Worm (Caenorhabditis elegans) whole organism, L1 larva: Measurements from ENCODE around the gene C49C3.7.

Source experiments
- Y116A8C.19 ChIP-seq: sonication (generic microtip); optimal IDR thresholded peaks from 2 replicates; lab custom pipeline; 2016; ENCODE audit warnings: missing compliant biosample characterization, missing genetic modification characterization, borderline replicate concordance
- aha-1 ChIP-seq: fragments of 150-350 bp; optimal IDR thresholded peaks from 2 replicates; lab custom pipeline; 2014; ENCODE audit warnings: missing biosample characterization, missing genetic modification characterization
- alr-1 ChIP-seq: fragments of 200-800 bp; sonication (Bioruptor generic); optimal IDR thresholded peaks from 2 replicates; lab custom pipeline; 2018; ENCODE audit warnings: borderline replicate concordance, mild to moderate bottlenecking, missing genetic modification characterization, missing compliant biosample characterization
- ama-1 ChIP-seq: fragments of 150-350 bp; optimal IDR thresholded peaks from 2 replicates; lab custom pipeline; 2014
- blmp-1 ChIP-seq: fragments of 150-350 bp; optimal IDR thresholded peaks from 2 replicates; lab custom pipeline; 2014; ENCODE audit warnings: missing biosample characterization, missing genetic modification characterization
- ceh-8 ChIP-seq: fragments of 200-800 bp; sonication (Bioruptor generic); optimal IDR thresholded peaks from 2 replicates; lab custom pipeline; 2018; ENCODE audit warnings: mild to moderate bottlenecking, missing genetic modification characterization, moderate library complexity, missing compliant biosample characterization
- ces-1 ChIP-seq: fragments of 150-350 bp; optimal IDR thresholded peaks from 2 replicates; lab custom pipeline; 2014; ENCODE audit warnings: missing biosample characterization, missing genetic modification reagents, missing genetic modification characterization
- dpl-1 ChIP-seq, 3 experiments: fragments of 150-350 bp in 2 of 3; sonication (generic microtip) in 1 of 3; optimal IDR thresholded peaks; 2 replicates each; lab custom pipeline; 2014 to 2017; ENCODE audit warnings: missing biosample characterization in 3 of 3, missing genetic modification characterization in 3 of 3, missing genetic modification reagents in 3 of 3
- dsc-1 ChIP-seq: sonication (generic microtip); optimal IDR thresholded peaks from 2 replicates; lab custom pipeline; 2016; ENCODE audit warnings: mild to moderate bottlenecking, missing genetic modification characterization, missing compliant biosample characterization
- efl-1 ChIP-seq, 4 experiments: fragments of 150-350 bp; optimal IDR thresholded peaks in 3 of 4; peaks in 1 of 4; 1 replicate in 1 of 4; 2 replicates in 3 of 4; lab custom pipeline; 2014; ENCODE audit warnings: missing biosample characterization in 2 of 4, missing genetic modification characterization in 2 of 4, missing genetic modification reagents in 2 of 4
- efl-3 ChIP-seq: fragments of 200-800 bp; sonication (Bioruptor generic); optimal IDR thresholded peaks from 2 replicates; lab custom pipeline; 2018; ENCODE audit warnings: mild to moderate bottlenecking, missing genetic modification characterization, missing compliant biosample characterization
- elt-2 ChIP-seq: sonication (generic microtip); optimal IDR thresholded peaks from 2 replicates; lab custom pipeline; 2016; ENCODE audit warnings: missing genetic modification characterization, mild to moderate bottlenecking, inconsistent platforms, missing compliant biosample characterization, missing genetic modification reagents
- ets-5 ChIP-seq: fragments of 200-800 bp; sonication (Bioruptor generic); IDR thresholded peaks from 2 replicates; pipeline ENCODE4 v1.3.6; 2022; ENCODE audit warnings: missing genetic modification characterization, missing compliant biosample characterization
- fos-1 ChIP-seq: fragments of 150-350 bp; optimal IDR thresholded peaks from 2 replicates; lab custom pipeline; 2014; ENCODE audit warnings: missing biosample characterization, missing genetic modification characterization
- grh-1 ChIP-seq: fragments of 200-800 bp; sonication (Bioruptor generic); IDR thresholded peaks from 2 replicates; pipeline ENCODE4 v1.3.6; 2022; ENCODE audit warnings: missing genetic modification reagents, missing genetic modification characterization, missing compliant biosample characterization
- hpl-2 ChIP-seq: fragments of 150-350 bp; optimal IDR thresholded peaks from 2 replicates; lab custom pipeline; 2014; ENCODE audit warnings: missing biosample characterization, missing genetic modification reagents, missing genetic modification characterization
- irx-1 ChIP-seq: sonication (generic microtip); optimal IDR thresholded peaks from 2 replicates; lab custom pipeline; 2016; ENCODE audit warnings: missing genetic modification characterization, missing compliant biosample characterization
- lin-14 ChIP-seq: fragments of 200-800 bp; sonication (Bioruptor generic); optimal IDR thresholded peaks from 2 replicates; lab custom pipeline; 2018; ENCODE audit warnings: mild to moderate bottlenecking, missing genetic modification characterization, moderate library complexity, missing compliant biosample characterization
- lin-35 ChIP-seq, 2 experiments: fragments of 150-350 bp; optimal IDR thresholded peaks; 2 replicates each; lab custom pipeline; 2014; ENCODE audit warnings: missing biosample characterization in 2 of 2, missing genetic modification characterization in 2 of 2, missing genetic modification reagents in 2 of 2
- lin-39 ChIP-seq: fragments of 150-350 bp; optimal IDR thresholded peaks from 2 replicates; lab custom pipeline; 2014; ENCODE audit warnings: missing biosample characterization, missing genetic modification reagents, missing genetic modification characterization
- lsy-2 ChIP-seq, 2 experiments: fragments of 150-350 bp; optimal IDR thresholded peaks; 2 replicates each; lab custom pipeline; 2014; ENCODE audit warnings: missing biosample characterization in 2 of 2, missing genetic modification characterization in 2 of 2
- mab-9 ChIP-seq: fragments of 200-800 bp; sonication (Bioruptor generic); IDR thresholded peaks from 2 replicates; pipeline ENCODE4 v1.3.6; 2022; ENCODE audit warnings: missing genetic modification reagents, missing genetic modification characterization, missing compliant biosample characterization
- mdl-1 ChIP-seq, 2 experiments: fragments of 150-350 bp; optimal IDR thresholded peaks; 2 replicates each; lab custom pipeline; 2014 to 2017; ENCODE audit warnings: missing biosample characterization in 2 of 2, missing genetic modification characterization in 2 of 2, inconsistent platforms in 1 of 2
- mep-1 ChIP-seq: fragments of 150-350 bp; optimal IDR thresholded peaks from 2 replicates; lab custom pipeline; 2014; ENCODE audit warnings: missing biosample characterization, missing genetic modification characterization
- nhr-11 ChIP-seq: fragments of 150-350 bp; optimal IDR thresholded peaks from 2 replicates; lab custom pipeline; 2014; ENCODE audit warnings: missing biosample characterization, missing genetic modification characterization
- nhr-20 ChIP-seq: sonication (generic microtip); optimal IDR thresholded peaks from 2 replicates; lab custom pipeline; 2016; ENCODE audit warnings: mild to moderate bottlenecking, missing genetic modification characterization, missing compliant biosample characterization
- nhr-237 ChIP-seq: fragments of 150-350 bp; optimal IDR thresholded peaks from 2 replicates; lab custom pipeline; 2014; ENCODE audit warnings: missing biosample characterization, missing genetic modification characterization
- nhr-28 ChIP-seq: fragments of 150-350 bp; optimal IDR thresholded peaks from 2 replicates; lab custom pipeline; 2014; ENCODE audit warnings: missing biosample characterization, missing genetic modification characterization
- nhr-71 ChIP-seq: sonication (generic microtip); optimal IDR thresholded peaks from 2 replicates; lab custom pipeline; 2016; ENCODE audit warnings: mild to moderate bottlenecking, missing genetic modification characterization, moderate library complexity, missing compliant biosample characterization
- nhr-76 ChIP-seq: sonication (generic microtip); optimal IDR thresholded peaks from 2 replicates; lab custom pipeline; 2017; ENCODE audit warnings: missing biosample characterization, missing genetic modification characterization
- nhr-77 ChIP-seq: fragments of 150-350 bp; optimal IDR thresholded peaks from 2 replicates; lab custom pipeline; 2014; ENCODE audit warnings: missing biosample characterization, missing genetic modification characterization
- nhr-85 ChIP-seq: sonication (generic microtip); peaks from one replicate; lab custom pipeline; 2016; ENCODE audit warnings: missing genetic modification characterization, inconsistent platforms, missing compliant biosample characterization
- nhr-90 ChIP-seq: sonication (generic microtip); optimal IDR thresholded peaks from 2 replicates; lab custom pipeline; 2016; ENCODE audit warnings: mild to moderate bottlenecking, missing genetic modification characterization, missing compliant biosample characterization; ENCODE audit not compliant: poor library complexity
- pqm-1 ChIP-seq: sonication (generic microtip); optimal IDR thresholded peaks from 3 replicates; lab custom pipeline; 2017; ENCODE audit warnings: missing biosample characterization, missing genetic modification characterization
- rnt-1 ChIP-seq: sonication (generic microtip); optimal IDR thresholded peaks from 2 replicates; lab custom pipeline; 2016; ENCODE audit warnings: mild to moderate bottlenecking, missing genetic modification characterization, moderate library complexity, missing compliant biosample characterization
- snpc-4 ChIP-seq: fragments of 150-350 bp; optimal IDR thresholded peaks from 2 replicates; lab custom pipeline; 2014; ENCODE audit warnings: missing biosample characterization, missing genetic modification characterization
- snu-23 ChIP-seq: sonication (generic microtip); optimal IDR thresholded peaks from 2 replicates; lab custom pipeline; 2016; ENCODE audit warnings: missing genetic modification characterization, missing compliant biosample characterization
- swsn-7 ChIP-seq: sonication (generic microtip); optimal IDR thresholded peaks from 2 replicates; lab custom pipeline; 2016; ENCODE audit warnings: missing genetic modification characterization, missing compliant biosample characterization
- tbx-2 ChIP-seq: sonication (generic microtip); optimal IDR thresholded peaks from 2 replicates; lab custom pipeline; 2016; ENCODE audit warnings: missing genetic modification characterization, missing compliant biosample characterization
- tlp-1 ChIP-seq: fragments of 150-350 bp; optimal IDR thresholded peaks from 2 replicates; lab custom pipeline; 2014; ENCODE audit warnings: missing biosample characterization, missing genetic modification characterization
- unc-62 ChIP-seq: fragments of 150-350 bp; optimal IDR thresholded peaks from 2 replicates; lab custom pipeline; 2014; ENCODE audit warnings: missing biosample characterization, missing genetic modification reagents, missing genetic modification characterization
- xbp-1 ChIP-seq: sonication (generic microtip); optimal IDR thresholded peaks from 2 replicates; lab custom pipeline; 2016; ENCODE audit warnings: missing genetic modification characterization, missing compliant biosample characterization
- zip-4 ChIP-seq: fragments of 200-800 bp; sonication (Bioruptor generic); optimal IDR thresholded peaks from 2 replicates; lab custom pipeline; 2018; ENCODE audit warnings: mild to moderate bottlenecking, missing genetic modification characterization, moderate library complexity, missing compliant biosample characterization
- ztf-4 ChIP-seq: fragments of 150-350 bp; optimal IDR thresholded peaks from 2 replicates; lab custom pipeline; 2014; ENCODE audit warnings: missing biosample characterization, missing genetic modification characterization

The C49C3.7 gene

ce11 chrIV:17333542-17334281 is 1.4 kb downstream of the C49C3.7 start, which contains the start of gene C49C3.15:
TSS of gene C49C3.15 (plus strand) at chrIV:17334231.
- TF ChIP-seq ces-1 (GFP tag; lab: Kevin White, UChicago) (no peak), dpl-1 (GFP tag; optimal IDR thresholded peaks at IDR 0.05; lab: Kevin White, UChicago) (peak in 1 of 3 experiments; percentile 21), lin-35 (GFP tag; optimal IDR thresholded peaks at IDR 0.05; lab: Kevin White, UChicago) (peak in 1 of 2 experiments; percentile 51), efl-1 (optimal IDR thresholded peaks at IDR 0.05; lab: Kevin White, UChicago) (peak; percentile 15 to 42), efl-1 (GFP tag; optimal IDR thresholded peaks at IDR 0.05 in 1 of 2; lab: Kevin White, UChicago) (peak; percentile 12 to 86), alr-1 (tag; lab: Kevin White, UChicago) (no peak), lsy-2 (tag; optimal IDR thresholded peaks at IDR 0.05; lab: Kevin White, UChicago) (peak in 1 of 2 experiments; percentile 47), swsn-7 (tag; lab: Kevin White, UChicago) (no peak), mdl-1 (tag; optimal IDR thresholded peaks at IDR 0.05; lab: Kevin White, UChicago) (peak in 1 of 2 experiments; percentile 22), ama-1 (lab: Kevin White, UChicago) (no peak), blmp-1 (tag; lab: Kevin White, UChicago) (no peak), ceh-8 (GFP tag; lab: Kevin White, UChicago) (no peak), mep-1 (tag; lab: Kevin White, UChicago) (peak; percentile 48), unc-62 (GFP tag; lab: Kevin White, UChicago) (no peak), rnt-1 (peak; percentile 14), efl-3 (GFP tag; lab: Kevin White, UChicago) (no peak), nhr-20 (tag; lab: Kevin White, UChicago) (no peak), irx-1 (tag; lab: Kevin White, UChicago) (no peak), dsc-1 (tag; lab: Kevin White, UChicago) (no peak), nhr-71 (tag; lab: Kevin White, UChicago) (peak; percentile 16), snu-23 (GFP tag; lab: Kevin White, UChicago) (peak; percentile 30), nhr-85 (tag; lab: Kevin White, UChicago) (no peak), nhr-11 (tag; lab: Kevin White, UChicago) (no peak), lin-14 (GFP tag; lab: Kevin White, UChicago) (peak; percentile 63)
- TF ChIP-seq, all 84 proteins: peak for 10

ce11 chrIV:17335031-17335430 is 2.7 kb downstream of the C49C3.7 start, which contains the start of gene C49C3.8:
TSS of gene C49C3.8 (plus strand) at chrIV:17335203.
- TF ChIP-seq Y116A8C.19 (tag; lab: Kevin White, UChicago) (no peak), mep-1 (tag; lab: Kevin White, UChicago) (peak; percentile 29), efl-1 (optimal IDR thresholded peaks at IDR 0.05; lab: Kevin White, UChicago) (no peak), efl-1 (GFP tag; optimal IDR thresholded peaks at IDR 0.05 in 1 of 2; lab: Kevin White, UChicago) (peak in 1 of 2 experiments; percentile 12), blmp-1 (tag; lab: Kevin White, UChicago) (peak; percentile 38), nhr-237 (tag; lab: Kevin White, UChicago) (no peak), lin-14 (GFP tag; lab: Kevin White, UChicago) (peak; percentile 60), xbp-1 (no peak), dpl-1 (GFP tag; optimal IDR thresholded peaks at IDR 0.05; lab: Kevin White, UChicago) (peak in 1 of 3 experiments; percentile 19), lsy-2 (tag; optimal IDR thresholded peaks at IDR 0.05; lab: Kevin White, UChicago) (peak in 1 of 2 experiments; percentile 26)

- peak; percentile 87 for TF ChIP-seq elt-2
- no peak for TF ChIP-seq nhr-77 (tag; lab: Kevin White, UChicago)
- TF ChIP-seq snpc-4 (tag; lab: Kevin White, UChicago): no peak
- no peak for TF ChIP-seq mab-9 (GFP tag; lab: Robert Waterston, UW)
- TF ChIP-seq irx-1 (tag; lab: Kevin White, UChicago): no peak
- TF ChIP-seq Y116A8C.19 (tag; lab: Kevin White, UChicago): no peak
- no peak for TF ChIP-seq mdl-1 (tag; optimal IDR thresholded peaks at IDR 0.05; lab: Kevin White, UChicago)
- no peak for TF ChIP-seq nhr-20 (tag; lab: Kevin White, UChicago)
- no peak for TF ChIP-seq ztf-4
- TF ChIP-seq fos-1 (tag; lab: Kevin White, UChicago): no peak
- no peak for TF ChIP-seq aha-1
- TF ChIP-seq ets-5 (GFP tag; lab: Robert Waterston, UW): no peak
- no peak for TF ChIP-seq nhr-90
- TF ChIP-seq hpl-2 (GFP tag; lab: Kevin White, UChicago): no peak
- no peak for TF ChIP-seq nhr-11 (tag; lab: Kevin White, UChicago)
- TF ChIP-seq dpl-1 (GFP tag; optimal IDR thresholded peaks at IDR 0.05; lab: Kevin White, UChicago): no peak
- no peak for TF ChIP-seq grh-1 (GFP tag; lab: Robert Waterston, UW)
- no peak for TF ChIP-seq tbx-2 (tag; lab: Kevin White, UChicago)
- TF ChIP-seq tlp-1 (tag; lab: Kevin White, UChicago): peak; percentile 14
- no peak for TF ChIP-seq lin-39 (tag; lab: Kevin White, UChicago)
- TF ChIP-seq pqm-1 (tag; lab: Kevin White, UChicago): peak; percentile 23
- no peak for TF ChIP-seq nhr-28 (tag; lab: Kevin White, UChicago)
- no peak for TF ChIP-seq nhr-76 (tag; lab: Kevin White, UChicago)
- no peak for TF ChIP-seq zip-4 (GFP tag; lab: Kevin White, UChicago)
- no peak for TF ChIP-seq blmp-1 (tag; lab: Kevin White, UChicago)
- TF ChIP-seq ceh-8 (GFP tag; lab: Kevin White, UChicago): no peak
Observed at ce11 chrIV:17338920-17339510, 6.7 kb downstream of the C49C3.7 start, which contains the start of gene C49C3.10. TSS of gene C49C3.10 (minus strand) at chrIV:17338970.
